Fruit fly (Drosophila melanogaster): ENCODE measurements around the gene ACXD.

ACXD gene

DNA sequence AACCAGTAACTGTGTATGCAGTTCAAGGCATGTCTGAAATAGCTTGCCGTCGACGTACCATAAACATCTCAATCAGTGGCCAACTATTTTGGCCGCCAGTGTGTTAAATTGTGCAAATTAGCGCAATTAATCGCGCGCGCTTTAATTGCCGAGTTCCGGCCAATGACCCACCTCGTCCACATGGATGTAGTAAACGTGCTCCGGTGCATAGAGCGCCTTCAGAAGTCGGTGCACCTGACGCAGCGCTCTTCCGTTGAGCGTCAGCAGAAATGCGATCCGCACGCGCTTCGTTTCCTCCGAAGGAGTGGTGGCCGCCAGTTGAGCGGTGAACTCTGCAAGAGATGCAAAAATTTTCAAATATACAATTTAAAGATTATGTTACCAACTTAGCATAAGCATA lies 23.9 kb downstream of the ACXD start:
- TF ChIP-seq noc (tag; optimal IDR thresholded peaks at IDR 0.05) = no peak

DNA sequence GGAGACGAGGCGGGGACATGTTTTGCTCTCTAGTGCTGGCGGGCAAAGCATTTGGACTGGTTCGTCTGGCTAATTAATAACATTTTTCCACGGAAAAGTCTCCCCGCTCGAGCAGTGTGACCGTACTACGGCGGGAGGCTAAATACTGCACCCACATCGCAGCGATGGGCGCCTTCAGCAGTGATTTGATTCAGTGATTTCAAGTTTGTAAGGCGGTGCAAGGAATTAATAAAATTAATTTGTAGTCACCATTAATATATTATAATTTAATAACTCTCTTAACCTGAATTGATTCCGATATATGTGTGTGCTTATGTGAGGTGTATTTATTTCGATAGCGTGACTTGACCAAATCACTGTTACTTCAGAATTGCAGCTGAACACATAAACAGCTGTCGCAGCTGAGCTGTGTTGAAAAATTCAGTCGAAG lies 25.1 kb downstream of the ACXD start, which contains the start of the genes oxt and CG13807:
oxt (minus strand) TSS at position 150 of the 430 bp plus-strand sequence.
CG13807 (plus strand) TSS at position 405 of the 430 bp plus-strand sequence.
- TF ChIP-seq noc (tag; optimal IDR thresholded peaks at IDR 0.05) = peak; percentile 78

DNA sequence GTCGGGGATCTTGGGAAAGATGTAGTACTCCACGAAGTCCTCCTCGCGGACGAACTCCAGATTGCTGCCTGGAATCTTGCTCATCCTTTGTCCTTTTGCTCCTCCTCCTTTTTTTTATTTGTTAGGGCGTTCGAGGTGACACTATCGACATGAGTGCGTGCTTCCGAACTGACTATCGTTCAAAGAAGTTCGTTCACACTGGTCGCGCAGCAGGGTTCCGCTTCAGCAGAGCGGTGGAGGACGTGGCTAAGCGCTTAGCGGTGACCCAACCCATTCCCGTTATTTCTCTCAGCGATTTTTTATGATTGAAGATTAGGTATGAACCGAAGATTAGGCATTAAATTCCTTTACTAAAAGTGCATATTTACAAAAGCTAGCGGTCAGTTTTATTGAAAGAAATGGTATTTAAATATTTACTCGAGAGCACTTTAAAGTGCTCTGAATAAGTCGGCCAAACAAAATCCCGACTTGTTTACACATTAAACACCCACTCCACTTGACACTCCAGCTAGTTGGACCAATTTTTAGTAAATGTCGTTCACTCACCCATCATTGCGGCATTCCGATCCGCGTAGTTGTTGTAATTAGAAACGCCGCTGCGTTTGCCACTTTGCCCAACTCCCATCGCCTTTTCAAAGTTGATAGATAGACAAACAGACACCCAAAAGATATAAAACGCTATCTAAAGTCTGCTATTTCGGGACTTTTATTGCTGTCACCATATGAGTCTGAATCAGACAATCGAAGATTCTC lies 28.5 kb downstream of the ACXD start, which contains the start of the genes ecd and CG13806:
ecd (minus strand) TSS at position 166 of the 753 bp plus-strand sequence.
CG13806 (plus strand) TSS at position 703 of the 753 bp plus-strand sequence.
- no peak for TF ChIP-seq noc (tag; optimal IDR thresholded peaks at IDR 0.05)

DNA sequence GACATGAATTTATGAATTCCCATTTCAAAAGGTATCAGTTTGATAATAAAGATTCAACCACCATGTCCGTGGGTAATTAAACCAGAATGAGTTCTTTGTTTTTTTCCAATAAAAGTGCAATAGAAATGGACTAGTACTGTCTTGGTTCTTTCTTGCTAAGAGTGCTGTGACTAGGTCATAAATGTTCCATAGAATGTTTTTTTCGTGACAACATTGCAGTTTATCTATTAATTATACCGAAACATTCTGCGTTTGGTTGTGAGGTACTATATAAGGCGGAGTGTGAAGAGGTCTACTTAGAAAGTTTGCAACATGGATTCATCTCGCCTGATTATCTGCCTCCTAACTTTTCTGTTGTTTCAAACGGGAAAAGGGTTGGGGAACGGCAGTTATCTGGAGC lies 30.1 kb downstream of the ACXD start, which contains the start of gene obst-I:
obst-I (plus strand) TSS at position 301 of the 400 bp plus-strand sequence.
- no peak for TF ChIP-seq noc (tag; optimal IDR thresholded peaks at IDR 0.05)

DNA sequence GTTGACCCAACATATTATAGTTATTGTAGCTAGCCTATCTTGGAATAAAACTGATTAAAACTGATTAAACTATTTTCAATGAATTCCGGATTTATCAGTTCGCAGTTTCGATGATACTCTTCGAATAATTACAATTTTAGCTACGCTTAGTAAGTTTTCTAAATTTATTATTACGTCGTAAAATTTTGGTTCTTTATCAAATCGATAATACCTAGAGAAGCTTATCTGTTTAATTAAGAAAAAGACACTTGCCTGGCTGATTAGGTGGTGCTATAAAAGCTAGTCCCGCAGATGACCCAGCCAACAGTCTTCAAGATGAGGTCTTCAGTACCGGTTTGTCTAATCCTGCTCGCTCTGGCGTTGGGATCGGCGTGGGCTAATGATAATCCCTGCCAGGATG lies 31.1 kb downstream of the ACXD start, which contains the start of gene CG32302:
CG32302 (plus strand) TSS at position 301 of the 400 bp plus-strand sequence.
- no peak for TF ChIP-seq noc (tag; optimal IDR thresholded peaks at IDR 0.05)

DNA sequence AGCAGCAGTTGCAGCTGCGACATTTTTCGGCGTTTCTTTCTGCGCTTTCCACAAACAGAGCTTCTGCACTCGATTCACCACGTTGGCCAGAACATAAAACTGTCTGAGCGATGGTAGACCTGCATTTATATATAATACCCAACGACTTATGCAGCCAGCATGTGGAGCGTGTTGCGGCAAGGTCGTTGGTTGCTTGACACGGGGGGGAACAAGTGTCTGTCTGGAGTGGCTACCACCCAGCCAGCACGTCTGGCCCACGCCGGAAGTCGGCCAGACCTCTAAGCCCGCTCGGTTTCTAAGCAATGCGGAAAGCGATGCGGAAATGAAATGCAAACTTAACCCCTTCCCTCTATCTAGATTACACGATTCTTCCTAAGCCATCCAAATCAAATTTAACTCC lies 35.3 kb downstream of the ACXD start, which contains the start of gene yellow-g:
yellow-g (minus strand) TSS at position 101 of the 400 bp plus-strand sequence.
- TF ChIP-seq noc (tag; optimal IDR thresholded peaks at IDR 0.05) = no peak

DNA sequence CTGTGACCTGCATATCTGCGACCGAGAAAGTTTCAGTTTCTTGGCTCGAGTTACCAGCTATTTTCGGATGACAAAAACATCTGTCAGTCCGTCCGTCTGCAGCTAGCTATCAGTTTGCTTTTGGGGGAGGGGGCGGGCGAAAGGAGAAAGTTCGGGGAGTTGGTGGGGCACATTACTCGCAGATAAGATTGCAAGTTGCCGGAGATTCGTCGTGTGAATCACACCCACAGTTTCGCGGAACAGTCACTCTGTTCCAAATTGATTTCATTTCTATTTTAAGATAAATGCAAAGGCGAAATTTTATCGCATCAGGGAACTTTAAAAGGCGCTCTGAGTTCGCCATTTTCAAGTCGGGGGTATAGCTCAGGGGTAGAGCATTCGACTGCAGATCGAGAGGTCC lies 36.0 kb downstream of the ACXD start:
- no peak for TF ChIP-seq noc (tag; optimal IDR thresholded peaks at IDR 0.05)

DNA sequence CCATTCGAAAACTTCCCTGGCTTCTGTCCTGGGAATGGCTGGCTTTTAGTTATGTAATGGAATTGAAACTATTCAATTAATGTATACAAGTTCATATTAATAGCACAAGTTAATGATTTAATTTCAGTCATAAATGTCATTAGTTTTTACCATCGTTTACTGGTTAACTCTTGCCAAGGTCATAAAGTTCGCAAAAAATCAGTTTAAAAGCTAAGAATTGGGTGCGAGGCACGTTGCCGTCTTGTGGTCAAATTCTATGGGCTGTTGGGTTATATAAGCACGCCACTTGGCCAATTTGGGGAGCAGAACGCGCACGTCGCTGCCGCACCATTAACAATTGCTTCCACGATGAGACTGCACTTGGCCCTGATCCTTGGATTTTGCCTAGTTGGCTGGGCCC lies 38.8 kb downstream of the ACXD start, which contains the start of gene yellow-g2:
yellow-g2 (plus strand) TSS at position 301 of the 400 bp plus-strand sequence.
- no peak for TF ChIP-seq noc (tag; optimal IDR thresholded peaks at IDR 0.05)

DNA sequence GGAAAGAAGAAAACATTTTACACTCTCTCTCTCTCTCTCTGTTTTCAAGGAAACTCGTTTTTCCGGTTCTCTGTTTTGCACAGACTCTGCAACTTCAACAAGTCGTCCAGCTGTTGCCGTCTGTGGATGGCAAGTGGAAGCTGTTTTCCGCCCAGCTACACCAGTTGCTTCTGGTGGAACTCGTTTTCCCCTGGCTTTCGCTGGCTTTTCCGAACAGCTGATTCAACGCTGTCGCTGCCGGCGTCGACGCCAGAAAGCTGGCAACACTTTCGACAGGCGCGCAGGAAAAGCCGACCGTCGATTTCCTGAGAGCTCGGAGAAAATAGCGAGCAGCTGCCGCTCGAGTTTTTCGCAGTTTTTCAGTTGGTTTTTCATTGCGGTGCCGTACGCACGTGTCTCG lies 45.1 kb downstream of the ACXD start, which contains the start of gene MsR2:
MsR2 (plus strand) TSS at position 378 of the 400 bp plus-strand sequence.
- TF ChIP-seq noc (tag; optimal IDR thresholded peaks at IDR 0.05) = no peak

Measured in whole organism, larva.